Fruit fly (Drosophila melanogaster) whole organism, adult: Measurements from ENCODE around the gene Vsx2.

ENCODE experiments used
- CG11617 ChIP-seq: fragments of 200-800 bp; sonication (Bioruptor generic); optimal IDR thresholded peaks from 2 replicates; lab custom pipeline; 2017; ENCODE audit warnings: mild to moderate bottlenecking, missing biosample characterization, missing genetic modification reagents, missing genetic modification characterization
- CG14711 ChIP-seq: fragments of 200-800 bp; sonication (Bioruptor generic); optimal IDR thresholded peaks from 2 replicates; lab custom pipeline; 2018; ENCODE audit warnings: missing biosample characterization, mild to moderate bottlenecking, missing genetic modification characterization, moderate library complexity
- CG33017 ChIP-seq: fragments of 200-800 bp; sonication (Bioruptor generic); optimal IDR thresholded peaks from 2 replicates; lab custom pipeline; 2018; ENCODE audit warnings: missing biosample characterization, mild to moderate bottlenecking, missing genetic modification characterization, moderate library complexity
- CG5204 ChIP-seq: fragments of 200-800 bp; sonication (Bioruptor generic); optimal IDR thresholded peaks from 2 replicates; lab custom pipeline; 2016; ENCODE audit warnings: missing biosample characterization, missing genetic modification characterization
- Crg-1 ChIP-seq: fragments of 200-800 bp; sonication (Bioruptor generic); optimal IDR thresholded peaks from 2 replicates; lab custom pipeline; 2016; ENCODE audit warnings: missing biosample characterization, missing genetic modification characterization
- bab1 ChIP-seq: fragments of 200-800 bp; sonication (Bioruptor generic); optimal IDR thresholded peaks from 3 replicates; lab custom pipeline; 2019; ENCODE audit warnings: missing biosample characterization, mild to moderate bottlenecking, missing genetic modification characterization, moderate library complexity
- ovo ChIP-seq: fragments of 200-800 bp; sonication (Bioruptor generic); optimal IDR thresholded peaks from 2 replicates; lab custom pipeline; 2016; ENCODE audit warnings: missing biosample characterization, missing genetic modification characterization
- pad ChIP-seq: fragments of 200-800 bp; sonication (Bioruptor generic); optimal IDR thresholded peaks from 3 replicates; lab custom pipeline; 2017; ENCODE audit warnings: missing biosample characterization, missing genetic modification characterization, mild to moderate bottlenecking, moderate library complexity, missing genetic modification reagents
- toe ChIP-seq: fragments of 200-800 bp; sonication (Bioruptor generic); optimal IDR thresholded peaks from 2 replicates; lab custom pipeline; 2016; ENCODE audit warnings: missing biosample characterization, missing genetic modification characterization

DNA sequence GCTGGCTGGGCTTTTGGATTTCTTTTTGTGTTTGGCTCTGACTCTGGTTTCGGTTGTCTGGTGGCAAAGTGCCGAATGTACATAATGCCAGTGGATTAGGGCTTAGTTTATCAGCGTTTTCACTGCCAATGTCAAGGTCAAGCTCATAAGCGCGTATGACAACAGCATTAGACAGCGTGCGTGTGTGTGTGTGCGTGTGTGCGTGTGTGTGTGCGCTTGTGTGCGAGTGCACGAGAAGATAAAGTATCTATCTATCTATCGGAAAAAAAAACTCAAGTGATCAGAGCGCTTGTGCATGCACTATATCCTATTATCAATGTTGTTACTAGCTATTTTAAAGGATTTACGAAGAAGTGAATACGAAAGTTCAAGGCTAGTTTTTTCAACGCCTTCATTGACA lies 48.8 kb downstream of the Vsx2 start:
- TF ChIP-seq CG14711 (tag; lab: Kevin White, UChicago) (no peak), toe (GFP tag; lab: Kevin White, UChicago) (no peak), pad (GFP tag; lab: Kevin White, UChicago) (no peak), Crg-1 (GFP tag; lab: Kevin White, UChicago) (no peak), CG5204 (GFP tag; lab: Kevin White, UChicago) (no peak), ovo (GFP tag; lab: Kevin White, UChicago) (no peak), bab1 (GFP tag; lab: Kevin White, UChicago) (no peak), CG33017 (no peak), CG11617 (no peak)
